Worm (Caenorhabditis elegans) whole organism, early embryonic: ENCODE results near the gene F15E6.4.

Experiments used
- B0310.2 ChIP-seq: sonication (generic microtip); optimal IDR thresholded peaks from 2 replicates; lab custom pipeline; 2016; ENCODE audit warnings: mild to moderate bottlenecking, missing genetic modification characterization, missing compliant biosample characterization
- F13C5.2 ChIP-seq: sonication (generic microtip); optimal IDR thresholded peaks from 2 replicates; lab custom pipeline; 2017; ENCODE audit warnings: mild to moderate bottlenecking, missing genetic modification characterization, inconsistent platforms, missing compliant biosample characterization
- aly-1 ChIP-seq: sonication (generic microtip); optimal IDR thresholded peaks from 2 replicates; lab custom pipeline; 2016; ENCODE audit warnings: missing genetic modification characterization, missing compliant biosample characterization
- ama-1 ChIP-seq: fragments of 150-350 bp; optimal IDR thresholded peaks from 2 replicates; lab custom pipeline; 2014
- ceh-13 ChIP-seq: fragments of 200-800 bp; sonication (Bioruptor generic); optimal IDR thresholded peaks from 2 replicates; lab custom pipeline; 2018; ENCODE audit warnings: mild to moderate bottlenecking, missing genetic modification characterization, missing compliant biosample characterization
- ceh-36 ChIP-seq: sonication (generic microtip); optimal IDR thresholded peaks from 2 replicates; lab custom pipeline; 2016; ENCODE audit warnings: missing genetic modification characterization, inconsistent platforms, missing compliant biosample characterization
- ets-7 ChIP-seq: sonication (generic microtip); optimal IDR thresholded peaks from 2 replicates; lab custom pipeline; 2016; ENCODE audit warnings: missing genotype, missing genetic modification characterization, missing compliant biosample characterization
- flt-1 ChIP-seq: fragments of 200-800 bp; sonication (Bioruptor generic); IDR thresholded peaks from 2 replicates; pipeline ENCODE4 v1.3.6; 2022; ENCODE audit warnings: missing genetic modification characterization, missing compliant biosample characterization
- hmbx-1 ChIP-seq: sonication (generic microtip); optimal IDR thresholded peaks from 2 replicates; lab custom pipeline; 2016; ENCODE audit warnings: mild to moderate bottlenecking, missing genetic modification characterization, missing compliant biosample characterization
- hmg-4 ChIP-seq: fragments of 200-800 bp; sonication (Bioruptor generic); optimal IDR thresholded peaks from 2 replicates; lab custom pipeline; 2018; ENCODE audit warnings: mild to moderate bottlenecking, missing genetic modification characterization, missing compliant biosample characterization
- hnd-1 ChIP-seq: sonication (generic microtip); optimal IDR thresholded peaks from 2 replicates; lab custom pipeline; 2016; ENCODE audit warnings: missing genetic modification characterization, missing compliant biosample characterization
- pes-1 ChIP-seq: fragments of 200-800 bp; sonication (Bioruptor generic); IDR thresholded peaks from 2 replicates; pipeline ENCODE4 v1.3.6; 2022; ENCODE audit warnings: missing genetic modification reagents, missing genetic modification characterization, missing compliant biosample characterization
- scrt-1 ChIP-seq: fragments of 200-800 bp; sonication (Bioruptor generic); IDR thresholded peaks from 2 replicates; pipeline ENCODE4 v1.3.6; 2022; ENCODE audit warnings: missing genetic modification characterization, missing compliant biosample characterization
- sea-1 ChIP-seq: fragments of 200-800 bp; sonication (Bioruptor generic); conservative IDR thresholded peaks from 2 replicates; pipeline ENCODE4 v1.3.6; 2022; ENCODE audit warnings: missing genetic modification characterization, missing compliant biosample characterization
- tbx-11 ChIP-seq: fragments of 200-800 bp; sonication (Bioruptor generic); IDR thresholded peaks from 2 replicates; pipeline ENCODE4 v1.3.6; 2022; ENCODE audit warnings: missing genetic modification characterization, missing compliant biosample characterization
- tbx-37 ChIP-seq: fragments of 200-800 bp; sonication (Bioruptor generic); conservative IDR thresholded peaks from 2 replicates; pipeline ENCODE4 v1.3.6; 2022; ENCODE audit warnings: missing genetic modification reagents, missing genetic modification characterization, missing compliant biosample characterization
- tra-4 ChIP-seq: sonication (generic microtip); optimal IDR thresholded peaks from 2 replicates; lab custom pipeline; 2017; ENCODE audit warnings: missing genetic modification characterization, missing compliant biosample characterization

F15E6.4 gene

DNA sequence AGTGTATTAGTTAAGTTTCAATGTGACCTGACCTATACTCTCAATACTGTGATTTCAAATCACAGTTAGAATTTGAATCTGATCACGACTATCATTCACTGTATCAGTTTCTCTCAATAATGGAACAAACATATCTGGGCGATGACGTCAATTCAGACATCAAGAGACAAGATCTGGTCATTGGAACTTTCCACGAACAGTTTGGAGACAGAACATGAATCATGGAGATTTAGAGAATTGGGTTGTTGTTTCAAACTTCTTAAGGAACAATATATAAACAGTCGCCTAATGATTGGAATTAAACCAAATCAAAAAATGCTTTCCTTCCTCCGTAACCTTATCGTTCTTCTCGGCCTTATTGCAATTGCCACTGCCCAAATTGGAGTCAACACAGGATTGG, at the start of gene F15E6.4:
Gene F15E6.4 (plus strand): TSS at position 301 of the 400 bp plus-strand sequence.
- no peak for TF ChIP-seq ama-1 (lab: Kevin White, UChicago)
- TF ChIP-seq tbx-11, result no peak
- no peak for TF ChIP-seq hnd-1 (tag; lab: Kevin White, UChicago)
- no peak for TF ChIP-seq sea-1 (GFP tag; lab: Robert Waterston, UW)
- no peak for TF ChIP-seq B0310.2 (tag; lab: Kevin White, UChicago)
- TF ChIP-seq hmbx-1 (tag; lab: Kevin White, UChicago), result no peak
- TF ChIP-seq aly-1 (tag; lab: Kevin White, UChicago), result no peak
- no peak for TF ChIP-seq flt-1 (GFP tag; lab: Robert Waterston, UW)

DNA sequence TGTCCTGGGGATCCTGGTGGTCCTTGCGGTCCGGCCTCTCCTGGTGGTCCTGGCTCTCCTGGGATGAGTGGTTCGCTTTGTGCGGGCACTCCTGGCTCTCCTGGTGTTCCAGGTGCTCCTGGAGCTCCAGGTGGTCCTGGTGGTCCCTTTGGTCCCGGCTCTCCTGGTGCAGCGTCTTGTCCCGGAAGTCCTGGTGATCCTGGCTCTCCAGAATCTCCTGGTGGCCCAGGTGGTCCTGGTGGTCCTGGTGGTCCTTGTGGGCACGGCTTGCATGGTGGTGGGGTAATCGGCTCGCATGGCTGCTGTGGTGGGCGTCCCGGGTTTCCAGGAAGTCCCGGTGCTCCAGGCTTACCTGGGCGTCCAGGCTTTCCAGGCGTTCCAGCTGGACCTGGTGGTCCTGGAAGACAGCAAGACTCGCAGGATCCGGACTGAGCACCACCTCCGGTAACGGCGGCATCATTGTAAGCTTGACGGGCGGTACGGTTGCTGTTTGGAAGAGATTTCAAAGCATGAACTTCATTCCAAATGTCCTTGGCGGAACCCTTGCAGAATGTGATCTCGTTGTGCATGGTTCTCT, 47.4 kb upstream of the F15E6.4 start:
- TF ChIP-seq aly-1 (tag; lab: Kevin White, UChicago) (peak; percentile 2), pes-1 (GFP tag; lab: Robert Waterston, UW) (no peak)

DNA sequence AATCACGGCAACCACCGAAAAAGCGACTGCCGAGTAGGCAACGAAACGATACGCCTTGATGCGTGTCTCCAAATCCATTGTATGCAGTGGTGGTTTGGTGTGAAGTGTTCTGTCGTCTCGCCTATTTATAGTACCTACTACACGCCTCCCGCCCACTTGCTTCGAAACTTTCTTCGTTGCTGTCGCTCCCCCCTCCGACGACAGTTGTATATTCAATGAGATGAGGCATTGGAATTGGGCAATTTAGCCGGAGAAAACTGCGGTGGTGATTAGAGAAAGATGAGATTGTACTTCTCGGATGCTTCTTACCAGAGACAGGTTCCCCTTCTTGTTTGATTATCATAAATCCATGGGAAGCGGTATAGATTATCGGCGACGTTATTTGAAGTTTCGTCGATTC, 46.8 kb upstream of the F15E6.4 start, which contains the start of gene col-34:
Gene col-34 (minus strand): TSS at position 101 of the 400 bp plus-strand sequence.
- no peak for TF ChIP-seq flt-1 (GFP tag; lab: Robert Waterston, UW)
- TF ChIP-seq tbx-11, result no peak
- no peak for TF ChIP-seq ets-7 (tag; lab: Kevin White, UChicago)
- TF ChIP-seq hnd-1 (tag; lab: Kevin White, UChicago), result no peak
- TF ChIP-seq hmg-4 (GFP tag; lab: Kevin White, UChicago), result no peak
- TF ChIP-seq aly-1 (tag; lab: Kevin White, UChicago), result no peak

DNA sequence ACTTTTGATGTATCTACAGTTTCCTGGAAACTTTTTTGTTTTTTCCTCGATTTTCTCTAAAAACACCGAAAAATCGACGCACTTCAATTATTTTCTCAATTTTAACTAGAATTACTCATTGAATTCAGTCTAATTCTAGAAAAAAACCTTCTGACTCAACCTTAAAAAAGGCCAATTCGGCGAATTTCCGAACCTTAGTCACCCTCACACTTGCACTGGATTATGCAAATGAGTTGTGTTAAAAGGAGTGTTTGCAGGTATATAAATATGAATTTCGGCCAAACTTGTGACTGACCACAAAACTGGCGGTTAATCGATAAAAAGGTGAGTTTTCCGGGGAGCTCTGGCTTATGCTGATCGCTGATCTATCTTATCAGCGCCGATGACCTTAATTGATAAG, 44.8 kb upstream of the F15E6.4 start, which contains the start of gene ttr-20:
Gene ttr-20 (plus strand): TSS at position 301 of the 400 bp plus-strand sequence.
- no peak for TF ChIP-seq ama-1 (lab: Kevin White, UChicago)

DNA sequence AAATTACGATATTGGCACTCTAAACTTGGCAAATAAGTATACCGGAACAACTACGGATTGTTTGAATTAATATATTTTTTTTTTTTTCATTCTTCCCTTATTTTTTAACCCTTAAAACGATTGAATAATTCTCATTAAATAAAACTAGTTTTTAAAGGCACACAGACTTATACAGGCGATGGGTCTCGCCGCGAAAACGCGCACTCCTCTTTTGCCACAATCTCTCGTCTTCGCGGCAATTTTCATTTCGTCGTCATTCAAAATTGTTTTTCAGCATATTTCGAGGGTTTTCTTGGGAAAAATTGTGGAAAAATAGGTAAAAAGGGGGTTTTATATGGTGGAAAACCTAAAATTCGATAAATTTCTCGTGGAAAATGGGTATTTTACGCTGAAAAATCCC, 43.9 kb upstream of the F15E6.4 start:
- TF ChIP-seq tbx-37 (no peak), F13C5.2 (tag; lab: Kevin White, UChicago) (peak; percentile 18)

- TF ChIP-seq scrt-1 (GFP tag; lab: Robert Waterston, UW) (no peak), ets-7 (tag; lab: Kevin White, UChicago) (no peak), sea-1 (GFP tag; lab: Robert Waterston, UW) (no peak), flt-1 (GFP tag; lab: Robert Waterston, UW) (no peak), tbx-37 (no peak)
These were observed 43.5 kb upstream of the F15E6.4 start, which contains the start of gene ama-1 for ce11 chrIV:4247770-4248169. ama-1 (plus strand) TSS chrIV:4248070.

ce11 chrIV:4254989-4255582, 36.2 kb upstream of the F15E6.4 start:
- no peak for TF ChIP-seq F13C5.2 (tag; lab: Kevin White, UChicago)
- TF ChIP-seq aly-1 (tag; lab: Kevin White, UChicago), result peak; percentile 1

DNA sequence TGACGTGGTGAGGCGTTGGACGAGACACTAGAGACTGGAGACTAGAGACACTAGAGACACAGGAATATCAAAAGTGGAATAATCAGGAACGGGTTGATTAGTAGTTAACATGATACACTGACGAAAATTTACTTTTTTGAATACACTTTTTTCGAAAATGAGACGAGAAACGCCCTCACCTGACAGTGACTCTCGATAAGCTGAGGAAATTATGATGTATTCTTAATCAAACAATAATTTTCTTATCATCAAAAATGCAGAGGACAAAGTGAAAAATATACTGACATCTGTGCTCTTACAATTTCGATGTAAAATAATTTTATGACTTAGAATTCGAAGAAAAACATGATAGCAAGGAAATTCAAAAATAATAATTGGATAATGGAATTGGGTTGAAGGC, 31.8 kb upstream of the F15E6.4 start:
- TF ChIP-seq hmg-4 (GFP tag; lab: Kevin White, UChicago) (no peak), ceh-36 (tag; lab: Kevin White, UChicago) (no peak), tbx-37 (no peak), B0310.2 (tag; lab: Kevin White, UChicago) (no peak), ama-1 (lab: Kevin White, UChicago) (no peak), flt-1 (GFP tag; lab: Robert Waterston, UW) (no peak), sea-1 (GFP tag; lab: Robert Waterston, UW) (no peak), ets-7 (tag; lab: Kevin White, UChicago) (no peak), F13C5.2 (tag; lab: Kevin White, UChicago) (no peak)

DNA sequence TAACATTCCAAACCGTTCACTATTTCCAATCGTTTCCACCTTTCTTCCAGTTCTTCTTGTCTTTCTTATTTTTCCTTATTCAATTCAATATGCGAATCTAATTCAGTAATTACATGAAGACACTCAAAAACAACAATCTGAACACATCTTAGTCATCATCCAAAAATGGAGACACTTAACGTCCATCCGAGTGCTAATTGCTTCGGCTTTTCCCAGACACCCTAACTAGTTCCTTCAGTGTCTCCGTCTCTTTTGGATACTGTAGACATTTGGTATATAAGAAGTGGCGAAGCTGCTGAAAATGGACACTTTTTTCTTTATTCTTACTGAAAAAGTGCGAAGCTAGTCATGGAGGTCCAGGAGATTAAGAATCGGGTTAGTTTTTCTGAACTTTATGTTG, 28.3 kb upstream of the F15E6.4 start, which contains the start of gene col-33:
Gene col-33 (plus strand): TSS at position 301 of the 400 bp plus-strand sequence.
- TF ChIP-seq scrt-1 (GFP tag; lab: Robert Waterston, UW) (no peak), ceh-13 (GFP tag; lab: Kevin White, UChicago) (no peak), ceh-36 (tag; lab: Kevin White, UChicago) (no peak), ama-1 (lab: Kevin White, UChicago) (no peak), aly-1 (tag; lab: Kevin White, UChicago) (no peak)

DNA sequence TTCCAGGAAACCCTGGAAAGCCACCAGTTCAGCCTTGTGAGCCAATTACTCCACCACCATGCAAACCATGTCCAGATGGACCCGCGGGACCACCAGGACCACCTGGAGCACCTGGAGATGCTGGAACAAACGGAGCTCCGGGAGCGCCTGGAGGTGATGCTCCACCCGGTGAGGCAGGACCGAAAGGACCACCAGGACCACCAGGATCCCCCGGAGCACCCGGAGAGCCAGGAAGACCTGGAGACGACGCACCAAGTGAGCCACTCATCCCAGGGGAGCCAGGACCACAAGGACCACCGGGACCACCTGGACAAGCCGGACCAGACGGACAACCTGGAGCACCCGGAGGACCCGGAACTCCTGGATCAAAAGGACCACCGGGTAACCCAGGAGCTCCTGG, 26.6 kb upstream of the F15E6.4 start:
- TF ChIP-seq B0310.2 (tag; lab: Kevin White, UChicago) (no peak), tbx-11 (no peak), ets-7 (tag; lab: Kevin White, UChicago) (no peak), hmg-4 (GFP tag; lab: Kevin White, UChicago) (no peak), F13C5.2 (tag; lab: Kevin White, UChicago) (no peak), scrt-1 (GFP tag; lab: Robert Waterston, UW) (no peak), ama-1 (lab: Kevin White, UChicago) (no peak), pes-1 (GFP tag; lab: Robert Waterston, UW) (no peak), hmbx-1 (tag; lab: Kevin White, UChicago) (no peak), flt-1 (GFP tag; lab: Robert Waterston, UW) (no peak), tra-4 (tag; lab: Kevin White, UChicago) (no peak), ceh-36 (tag; lab: Kevin White, UChicago) (no peak), aly-1 (tag; lab: Kevin White, UChicago) (no peak), tbx-37 (no peak), sea-1 (GFP tag; lab: Robert Waterston, UW) (no peak), hnd-1 (tag; lab: Kevin White, UChicago) (no peak), ceh-13 (GFP tag; lab: Kevin White, UChicago) (no peak)
